Fruit fly (Drosophila melanogaster) whole organism, wandering third instar larva: ENCODE data around the gene CG1847.

ENCODE experiments used
- Abd-B ChIP-seq: fragments of >200 bp; optimal IDR thresholded peaks from 2 replicates; lab custom pipeline; 2017; ENCODE audit warnings: missing biosample characterization, missing genetic modification characterization
- CG32264 ChIP-seq: fragments of 200-800 bp; sonication (Bioruptor generic); optimal IDR thresholded peaks from 2 replicates; lab custom pipeline; 2016; ENCODE audit warnings: missing biosample characterization, missing genetic modification characterization
- CG9705 ChIP-seq: fragments of 200-800 bp; sonication (Bioruptor generic); optimal IDR thresholded peaks from 2 replicates; lab custom pipeline; 2018; ENCODE audit warnings: missing biosample characterization, mild to moderate bottlenecking, missing genetic modification characterization
- CrebA ChIP-seq: fragments of 200-800 bp; sonication (Bioruptor generic); optimal IDR thresholded peaks from 2 replicates; lab custom pipeline; 2016; ENCODE audit warnings: missing biosample characterization, mild to moderate bottlenecking, missing genetic modification characterization, borderline replicate concordance
- Dfd ChIP-seq: fragments of >200 bp; optimal IDR thresholded peaks from 2 replicates; lab custom pipeline; 2017; ENCODE audit warnings: missing biosample characterization, missing genetic modification characterization
- Dif ChIP-seq: fragments of 200-275, 200-300 bp; sonication (Bioruptor generic); optimal IDR thresholded peaks from 2 replicates; lab custom pipeline; 2018; ENCODE audit warnings: missing biosample characterization, missing genetic modification characterization; ENCODE audit not compliant: partially characterized antibody
- GATAd ChIP-seq: sonication (Bioruptor generic); optimal IDR thresholded peaks from 2 replicates; lab custom pipeline; 2016; ENCODE audit warnings: missing biosample characterization, missing genetic modification characterization
- HLH106 ChIP-seq: fragments of 200-800 bp; optimal IDR thresholded peaks from 3 replicates; lab custom pipeline; 2019; ENCODE audit warnings: missing biosample characterization, mild to moderate bottlenecking, missing genetic modification characterization, moderate library complexity
- Hnf4 ChIP-seq: fragments of 200-800 bp; sonication (Bioruptor generic); optimal IDR thresholded peaks from 2 replicates; lab custom pipeline; 2016; ENCODE audit warnings: missing biosample characterization, mild to moderate bottlenecking, missing genetic modification characterization
- Hr78 ChIP-seq: fragments of >200 bp; optimal IDR thresholded peaks from 2 replicates; lab custom pipeline; 2017; ENCODE audit warnings: missing biosample characterization, missing genetic modification characterization
- Hr83 ChIP-seq: fragments of 200-300 bp; sonication (Bioruptor generic); optimal IDR thresholded peaks from 2 replicates; lab custom pipeline; 2016; ENCODE audit warnings: missing biosample characterization, mild to moderate bottlenecking, missing genetic modification characterization, moderate library complexity; ENCODE audit not compliant: poor library complexity, severe bottlenecking
- Jra ChIP-seq: sonication (Bioruptor generic); optimal IDR thresholded peaks from 2 replicates; lab custom pipeline; 2016; ENCODE audit warnings: missing biosample characterization, missing genetic modification characterization
- Mio ChIP-seq: sonication (Bioruptor generic); optimal IDR thresholded peaks from 2 replicates; lab custom pipeline; 2016; ENCODE audit warnings: missing biosample characterization, missing genetic modification characterization
- Myc ChIP-seq: fragments of >200 bp; optimal IDR thresholded peaks from 2 replicates; lab custom pipeline; 2017
- N ChIP-seq: fragments of >200 bp; optimal IDR thresholded peaks from 2 replicates; lab custom pipeline; 2018; ENCODE audit warnings: missing biosample characterization, missing external identifiers, missing genetic modification characterization
- OdsH ChIP-seq: fragments of 200-800 bp; sonication (Bioruptor generic); optimal IDR thresholded peaks from 2 replicates; lab custom pipeline; 2016; ENCODE audit warnings: missing biosample characterization, mild to moderate bottlenecking, missing genetic modification characterization
- Rel ChIP-seq, 2 experiments: fragments of 200-800 bp; sonication (Bioruptor generic) in 1 of 2; optimal IDR thresholded peaks; 2 replicates in 1 of 2; 3 replicates in 1 of 2; lab custom pipeline; 2016 to 2019; ENCODE audit warnings: mild to moderate bottlenecking in 2 of 2, missing biosample characterization in 2 of 2, missing genetic modification characterization in 2 of 2, moderate library complexity in 1 of 2
- Sp1 ChIP-seq: fragments of 200-800 bp; sonication (Bioruptor generic); optimal IDR thresholded peaks from 3 replicates; lab custom pipeline; 2019; ENCODE audit warnings: missing biosample characterization, mild to moderate bottlenecking, missing genetic modification characterization, moderate library complexity
- Vsx2 ChIP-seq: fragments of 200-300, 225-300 bp; sonication (Bioruptor generic); optimal IDR thresholded peaks from 2 replicates; lab custom pipeline; 2018; ENCODE audit warnings: missing biosample characterization, missing genetic modification characterization; ENCODE audit not compliant: partially characterized antibody
- br ChIP-seq: fragments of 200-800 bp; sonication (Bioruptor generic); optimal IDR thresholded peaks from 2 replicates; lab custom pipeline; 2016; ENCODE audit warnings: missing biosample characterization, missing genetic modification characterization
- brk ChIP-seq: fragments of 200-800 bp; sonication (Bioruptor generic); optimal IDR thresholded peaks from 2 replicates; lab custom pipeline; 2016; ENCODE audit warnings: missing biosample characterization, mild to moderate bottlenecking, missing genetic modification characterization
- dl ChIP-seq, 2 experiments: fragments of 175-275, 200-275 bp in 1 of 2; fragments of 200-275 bp in 1 of 2; sonication (Bioruptor generic); optimal IDR thresholded peaks; lab custom pipeline; 2018; ENCODE audit warnings: mild to moderate bottlenecking in 2 of 2, missing biosample characterization in 2 of 2, missing genetic modification characterization in 2 of 2, moderate library complexity in 2 of 2; ENCODE audit not compliant: partially characterized antibody in 2 of 2, insufficient read depth in 1 of 2
- dmrt93B ChIP-seq: fragments of 200-800 bp; sonication (Bioruptor generic); optimal IDR thresholded peaks from 2 replicates; lab custom pipeline; 2018; ENCODE audit warnings: missing biosample characterization, mild to moderate bottlenecking, missing genetic modification characterization
- dsf ChIP-seq: sonication (Bioruptor generic); optimal IDR thresholded peaks from 2 replicates; lab custom pipeline; 2016; ENCODE audit warnings: missing biosample characterization, missing genetic modification characterization, borderline replicate concordance
- ey ChIP-seq: fragments of 200-800 bp; sonication (Bioruptor generic); optimal IDR thresholded peaks from 2 replicates; lab custom pipeline; 2016; ENCODE audit warnings: missing biosample characterization, missing genetic modification characterization
- foxo ChIP-seq, 2 experiments: fragments of 200-800 bp; sonication (Bioruptor generic); optimal IDR thresholded peaks; 2 replicates in 1 of 2; 3 replicates in 1 of 2; lab custom pipeline; 2016 to 2017; ENCODE audit warnings: missing biosample characterization in 2 of 2, missing genetic modification characterization in 2 of 2
- fru ChIP-seq: fragments of 200-800 bp; sonication (Bioruptor generic); optimal IDR thresholded peaks from 3 replicates; lab custom pipeline; 2016; ENCODE audit warnings: missing biosample characterization, mild to moderate bottlenecking, missing genetic modification characterization
- h ChIP-seq: fragments of 200-800 bp; sonication (Bioruptor generic); optimal IDR thresholded peaks from 3 replicates; lab custom pipeline; 2016; ENCODE audit warnings: missing biosample characterization, mild to moderate bottlenecking, missing genetic modification characterization
- jim ChIP-seq: fragments of 175-275, 200-325 bp; sonication (Bioruptor generic); optimal IDR thresholded peaks from 2 replicates; lab custom pipeline; 2016; ENCODE audit warnings: missing biosample characterization, mild to moderate bottlenecking, missing genetic modification characterization
- lola ChIP-seq: fragments of >200 bp; optimal IDR thresholded peaks from 2 replicates; lab custom pipeline; 2017; ENCODE audit warnings: missing biosample characterization, missing genetic modification characterization
- pan ChIP-seq: fragments of >200 bp; optimal IDR thresholded peaks from 2 replicates; lab custom pipeline; 2017
- psq ChIP-seq: fragments of 200-800 bp; sonication (Bioruptor generic); optimal IDR thresholded peaks from 3 replicates; lab custom pipeline; 2017; ENCODE audit warnings: missing biosample characterization, mild to moderate bottlenecking, missing genetic modification characterization, moderate library complexity
- rgr ChIP-seq: fragments of 200-800 bp; sonication (Bioruptor generic); optimal IDR thresholded peaks from 3 replicates; lab custom pipeline; 2016; ENCODE audit warnings: missing biosample characterization, mild to moderate bottlenecking, missing genetic modification characterization
- sage ChIP-seq: fragments of 200-800 bp; sonication (Bioruptor generic); optimal IDR thresholded peaks from 2 replicates; lab custom pipeline; 2016; ENCODE audit warnings: missing biosample characterization, mild to moderate bottlenecking, missing genetic modification characterization
- sv ChIP-seq: fragments of 200-800 bp; sonication (Bioruptor generic); optimal IDR thresholded peaks from 3 replicates; lab custom pipeline; 2016; ENCODE audit warnings: missing biosample characterization, missing genetic modification characterization
- tai ChIP-seq: sonication (Bioruptor generic); optimal IDR thresholded peaks from 2 replicates; lab custom pipeline; 2016; ENCODE audit warnings: missing biosample characterization, missing genetic modification characterization
- usp ChIP-seq: fragments of >200 bp; optimal IDR thresholded peaks from 2 replicates; lab custom pipeline; 2017; ENCODE audit warnings: missing biosample characterization, missing genetic modification characterization
- woc ChIP-seq: sonication (Bioruptor generic); optimal IDR thresholded peaks from 2 replicates; lab custom pipeline; 2016; ENCODE audit warnings: missing biosample characterization, mild to moderate bottlenecking, missing genetic modification characterization

Gene CG1847

dm6 chrX:11913581-11913980, 44.6 kb downstream of the CG1847 start:
- no peak for TF ChIP-seq dmrt93B
- TF ChIP-seq woc (GFP tag; lab: Kevin White, UChicago): peak; percentile 21
- no peak for TF ChIP-seq N (GFP tag; lab: Kevin White, UChicago)
- TF ChIP-seq psq (GFP tag; lab: Kevin White, UChicago): no peak
- TF ChIP-seq Myc: no peak
- no peak for TF ChIP-seq Vsx2 (GFP tag; lab: Kevin White, UChicago)

- TF ChIP-seq h (GFP tag; lab: Kevin White, UChicago) (peak; percentile 77), OdsH (GFP tag; lab: Kevin White, UChicago) (peak; percentile 84), Rel (GFP tag; optimal IDR thresholded peaks at IDR 0.05; lab: Kevin White, UChicago) (no peak), Rel (tag; optimal IDR thresholded peaks at IDR 0.05; lab: Kevin White, UChicago) (peak; percentile 77), Jra (no peak), dmrt93B (peak; percentile 84), pan (no peak), N (GFP tag; lab: Kevin White, UChicago) (no peak), Dif (GFP tag; lab: Kevin White, UChicago) (no peak), GATAd (GFP tag; lab: Kevin White, UChicago) (no peak), fru (GFP tag; lab: Kevin White, UChicago) (peak; percentile 77), lola (GFP tag; lab: Kevin White, UChicago) (no peak), usp (GFP tag; lab: Kevin White, UChicago) (no peak), foxo (GFP tag; optimal IDR thresholded peaks at IDR 0.05; lab: Kevin White, UChicago) (peak in 1 of 2 experiments; percentile 83), rgr (GFP tag; lab: Kevin White, UChicago) (peak; percentile 77), sage (GFP tag; lab: Kevin White, UChicago) (no peak), Sp1 (GFP tag; lab: Kevin White, UChicago) (peak; percentile 95), sv (GFP tag; lab: Kevin White, UChicago) (peak; percentile 70), Abd-B (GFP tag; lab: Kevin White, UChicago) (no peak), brk (GFP tag; lab: Kevin White, UChicago) (peak; percentile 65), CG32264 (GFP tag; lab: Kevin White, UChicago) (no peak), psq (GFP tag; lab: Kevin White, UChicago) (peak; percentile 79), Dfd (GFP tag; lab: Kevin White, UChicago) (no peak), HLH106 (tag; lab: Kevin White, UChicago) (peak; percentile 96), Myc (no peak), br (GFP tag; lab: Kevin White, UChicago) (peak; percentile 65), dsf (GFP tag; lab: Kevin White, UChicago) (no peak), Hr83 (no peak), ey (peak; percentile 53), Hnf4 (GFP tag; lab: Kevin White, UChicago) (peak; percentile 37), Mio (GFP tag; lab: Kevin White, UChicago) (no peak), tai (GFP tag; lab: Kevin White, UChicago) (no peak), jim (no peak), CrebA (GFP tag; lab: Kevin White, UChicago) (no peak), dl (GFP tag; optimal IDR thresholded peaks at IDR 0.05; lab: Kevin White, UChicago; ENCODE audit: insufficient read depth in 1 of 2, partially characterized antibody in 2 of 2) (no peak), woc (GFP tag; lab: Kevin White, UChicago) (peak; percentile 65), Vsx2 (GFP tag; lab: Kevin White, UChicago) (no peak), CG9705 (peak; percentile 90), Hr78 (GFP tag; lab: Kevin White, UChicago) (no peak)
- TF ChIP-seq, all 38 proteins: peak for 17
Measured at dm6 chrX:11915154-11915593, 46.2 kb downstream of the CG1847 start.
